Worm (Caenorhabditis elegans) whole organism, L3 larva: ENCODE data around the gene F59A1.11.

Experiments used
- ZK546.5 ChIP-seq: sonication (generic microtip); optimal IDR thresholded peaks from 2 replicates; lab custom pipeline; 2017; ENCODE audit warnings: missing biosample characterization, missing genetic modification characterization
- aly-2 ChIP-seq: fragments of 150-350 bp; optimal IDR thresholded peaks from 2 replicates; lab custom pipeline; 2014; ENCODE audit warnings: missing biosample characterization, missing genetic modification characterization
- ceh-82 ChIP-seq: fragments of 150-350 bp; optimal IDR thresholded peaks from 2 replicates; lab custom pipeline; 2014; ENCODE audit warnings: missing biosample characterization, missing genetic modification characterization
- egl-27 ChIP-seq: sonication (generic microtip); optimal IDR thresholded peaks from 4 replicates; lab custom pipeline; 2017; ENCODE audit warnings: missing biosample characterization, missing genetic modification reagents, missing genetic modification characterization
- fos-1 ChIP-seq: fragments of 150-350 bp; optimal IDR thresholded peaks from 2 replicates; lab custom pipeline; 2014; ENCODE audit warnings: missing biosample characterization, missing genetic modification characterization
- lsy-12 ChIP-seq: sonication (generic microtip); optimal IDR thresholded peaks from 2 replicates; lab custom pipeline; 2016; ENCODE audit warnings: mild to moderate bottlenecking, missing genetic modification characterization, missing compliant biosample characterization
- nfya-1 ChIP-seq: sonication (generic microtip); optimal IDR thresholded peaks from 2 replicates; lab custom pipeline; 2017; ENCODE audit warnings: missing genetic modification characterization, mild to moderate bottlenecking, missing compliant biosample characterization, antibody characterized with exemption, moderate library complexity; ENCODE audit not compliant: insufficient read depth
- nhr-67 ChIP-seq: fragments of 150-350 bp; optimal IDR thresholded peaks from 2 replicates; lab custom pipeline; 2014; ENCODE audit warnings: missing biosample characterization, missing genetic modification characterization
- nhr-76 ChIP-seq: fragments of 150-350 bp; sonication (generic microtip); optimal IDR thresholded peaks from 5 replicates; lab custom pipeline; 2014; ENCODE audit warnings: missing biosample characterization, missing genetic modification characterization
- nhr-77 ChIP-seq: fragments of 150-350 bp; optimal IDR thresholded peaks from 2 replicates; lab custom pipeline; 2014; ENCODE audit warnings: missing biosample characterization, missing genetic modification characterization
- snpc-4 ChIP-seq: fragments of 150-350 bp; optimal IDR thresholded peaks from 2 replicates; lab custom pipeline; 2014; ENCODE audit warnings: missing biosample characterization, missing genetic modification characterization
- tbx-2 ChIP-seq: sonication (generic microtip); optimal IDR thresholded peaks from 2 replicates; lab custom pipeline; 2016; ENCODE audit warnings: mild to moderate bottlenecking, missing genetic modification characterization, missing compliant biosample characterization
- ztf-11 ChIP-seq: fragments of 150-350 bp; optimal IDR thresholded peaks from 2 replicates; lab custom pipeline; 2014; ENCODE audit warnings: missing biosample characterization, missing genetic modification characterization

ce11 chrV:17700728-17701262 is 35.0 kb upstream of the F59A1.11 start, which contains the start of the genes Y26G10.5 and srh-32:
- TF ChIP-seq nhr-76 (tag; lab: Kevin White, UChicago) (no peak), snpc-4 (tag; lab: Kevin White, UChicago) (no peak), ZK546.5 (tag; lab: Kevin White, UChicago) (no peak), fos-1 (tag; lab: Kevin White, UChicago) (no peak), nfya-1 (no peak), nhr-77 (tag; lab: Kevin White, UChicago) (no peak), aly-2 (tag; lab: Kevin White, UChicago) (no peak), ztf-11 (tag; lab: Kevin White, UChicago) (no peak), egl-27 (no peak), nhr-67 (tag; lab: Kevin White, UChicago) (no peak), ceh-82 (tag; lab: Kevin White, UChicago) (no peak), lsy-12 (tag; lab: Kevin White, UChicago) (no peak), tbx-2 (tag; lab: Kevin White, UChicago) (no peak)
